Worm (Caenorhabditis elegans): ENCODE measurements around the gene hpo-38.

hpo-38 gene

ce11 chrIII:209695-210091 is 20.5 kb upstream of the hpo-38 start, which contains the start of gene klp-20:
Gene klp-20 (plus strand): TSS chrIII:209992.
- TF ChIP-seq dao-5 (tag; optimal IDR thresholded peaks at IDR 0.05) = no peak
- no peak for TF ChIP-seq W03F9.2 (tag; optimal IDR thresholded peaks at IDR 0.05)
- no peak for TF ChIP-seq him-1 (tag; optimal IDR thresholded peaks at IDR 0.05)

- TF ChIP-seq him-1 (tag; optimal IDR thresholded peaks at IDR 0.05) (no peak), W03F9.2 (tag; optimal IDR thresholded peaks at IDR 0.05) (no peak), dao-5 (tag; optimal IDR thresholded peaks at IDR 0.05) (no peak)
Observed at ce11 chrIII:211387-211786, 18.8 kb upstream of the hpo-38 start.

ce11 chrIII:220368-220767 is 9.9 kb upstream of the hpo-38 start:
- no peak for TF ChIP-seq W03F9.2 (tag; optimal IDR thresholded peaks at IDR 0.05)
- no peak for TF ChIP-seq him-1 (tag; optimal IDR thresholded peaks at IDR 0.05)

ce11 chrIII:222508-222907 is 7.7 kb upstream of the hpo-38 start:
- TF ChIP-seq him-1 (tag; optimal IDR thresholded peaks at IDR 0.05) = no peak
- TF ChIP-seq W03F9.2 (tag; optimal IDR thresholded peaks at IDR 0.05) = no peak
- no peak for TF ChIP-seq dao-5 (tag; optimal IDR thresholded peaks at IDR 0.05)

ce11 chrIII:227033-227432 is 3.2 kb upstream of the hpo-38 start:
- TF ChIP-seq dao-5 (tag; optimal IDR thresholded peaks at IDR 0.05) (no peak), him-1 (tag; optimal IDR thresholded peaks at IDR 0.05) (no peak), W03F9.2 (tag; optimal IDR thresholded peaks at IDR 0.05) (no peak)

ce11 chrIII:235115-235514 is 4.9 kb downstream of the hpo-38 start:
- peak; percentile 5 for TF ChIP-seq him-1 (tag; optimal IDR thresholded peaks at IDR 0.05)
- no peak for TF ChIP-seq dao-5 (tag; optimal IDR thresholded peaks at IDR 0.05)
- TF ChIP-seq W03F9.2 (tag; optimal IDR thresholded peaks at IDR 0.05) = peak; percentile 20

DNA sequence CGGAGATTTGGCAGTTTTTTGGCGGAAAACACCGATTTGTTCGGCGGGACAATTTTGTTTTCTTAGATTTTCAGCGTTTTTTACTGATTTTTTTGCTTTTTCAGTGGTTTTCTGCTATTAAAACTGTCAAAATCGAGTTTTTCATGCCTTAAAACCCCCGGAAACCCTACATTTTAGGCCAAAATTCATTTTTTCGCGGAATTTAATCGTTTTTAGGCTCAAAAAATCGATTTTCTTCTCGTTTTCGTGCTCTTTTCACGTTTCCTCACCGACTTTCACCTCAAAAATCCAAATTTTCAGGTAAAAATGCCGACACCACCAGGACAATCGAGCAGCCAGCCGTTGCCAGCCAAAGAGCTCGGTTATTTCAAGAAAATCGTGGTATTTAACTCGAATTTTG is 5.3 kb downstream of the hpo-38 start, which contains the start of gene hpo-29:
Gene hpo-29, plus strand, starts transcription at position 301 of the 400 bp plus-strand sequence.
- TF ChIP-seq him-1 (tag; optimal IDR thresholded peaks at IDR 0.05) (no peak), W03F9.2 (tag; optimal IDR thresholded peaks at IDR 0.05) (no peak), dao-5 (tag; optimal IDR thresholded peaks at IDR 0.05) (no peak)

DNA sequence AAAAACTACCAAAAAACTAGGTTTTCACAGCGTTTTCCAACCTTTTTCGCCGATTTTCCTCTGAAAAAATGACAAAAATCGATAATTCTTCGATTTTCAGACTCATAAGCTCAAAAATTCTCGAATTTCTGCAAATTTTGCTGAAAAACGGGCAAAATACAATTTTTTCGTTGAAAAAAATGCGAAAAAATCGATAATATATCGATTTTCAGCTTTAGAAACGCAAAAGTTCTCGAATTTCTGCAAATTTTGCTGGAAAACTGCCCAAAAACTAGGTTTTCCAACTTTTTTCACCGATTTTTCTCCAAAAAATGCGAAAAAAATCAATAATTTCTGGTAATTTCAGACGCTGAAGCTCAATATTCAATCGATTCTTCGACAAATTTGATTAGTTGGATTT is 21.2 kb downstream of the hpo-38 start:
- TF ChIP-seq W03F9.2 (tag; optimal IDR thresholded peaks at IDR 0.05) = no peak
- no peak for TF ChIP-seq him-1 (tag; optimal IDR thresholded peaks at IDR 0.05)
- TF ChIP-seq dao-5 (tag; optimal IDR thresholded peaks at IDR 0.05) = no peak

DNA sequence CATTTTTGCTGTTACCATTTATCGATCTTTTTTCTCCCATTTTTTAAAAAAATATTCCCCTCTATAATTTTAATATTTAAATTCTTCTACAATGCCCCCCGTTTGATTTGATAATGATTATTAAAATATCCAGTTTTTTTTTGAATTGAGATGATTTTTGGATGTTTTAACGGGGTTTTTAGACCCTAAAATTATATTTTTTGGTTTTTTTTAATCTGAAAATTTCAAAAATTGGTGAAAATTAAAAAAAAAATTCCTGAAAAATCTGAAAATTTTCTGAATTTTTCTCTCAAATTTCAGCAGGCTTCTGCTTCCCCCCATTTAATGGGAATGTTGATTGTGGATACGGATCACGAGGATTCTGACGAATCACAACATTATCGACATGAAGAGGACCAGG is 24.0 kb downstream of the hpo-38 start, which contains the start of gene Y50D7A.3:
Gene Y50D7A.3, plus strand, starts transcription at position 301 of the 400 bp plus-strand sequence.
- TF ChIP-seq W03F9.2 (tag; optimal IDR thresholded peaks at IDR 0.05) (no peak), him-1 (tag; optimal IDR thresholded peaks at IDR 0.05) (no peak), dao-5 (tag; optimal IDR thresholded peaks at IDR 0.05) (no peak)

DNA sequence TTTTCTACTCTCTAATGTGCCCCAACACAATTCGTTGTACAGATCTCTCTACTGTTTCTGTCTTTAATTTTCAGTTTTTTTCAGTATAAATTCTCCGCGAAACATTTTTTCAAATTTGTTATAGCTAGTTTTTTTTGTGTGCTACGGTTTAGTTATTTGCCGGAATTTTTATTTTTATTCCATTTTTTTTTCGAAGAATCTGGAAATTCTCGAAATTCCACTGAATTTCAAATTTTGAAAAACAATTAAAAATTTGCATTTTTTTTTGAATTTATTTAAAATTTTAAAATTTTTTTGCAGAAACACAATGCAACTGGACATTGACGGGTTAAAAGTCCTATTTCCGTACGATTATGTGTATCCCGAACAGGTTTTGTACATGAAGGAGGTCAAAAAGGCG is 34.6 kb downstream of the hpo-38 start, which contains the start of gene xpd-1:
Gene xpd-1, plus strand, starts transcription at position 301 of the 400 bp plus-strand sequence.
- TF ChIP-seq him-1 (tag; optimal IDR thresholded peaks at IDR 0.05) = no peak
- no peak for TF ChIP-seq dao-5 (tag; optimal IDR thresholded peaks at IDR 0.05)
- no peak for TF ChIP-seq W03F9.2 (tag; optimal IDR thresholded peaks at IDR 0.05)

ce11 chrIII:282506-282905 is 52.3 kb downstream of the hpo-38 start:
- TF ChIP-seq him-1 (tag; optimal IDR thresholded peaks at IDR 0.05) (no peak), dao-5 (tag; optimal IDR thresholded peaks at IDR 0.05) (no peak), W03F9.2 (tag; optimal IDR thresholded peaks at IDR 0.05) (no peak)

ce11 chrIII:283817-284216 is 53.6 kb downstream of the hpo-38 start, which contains the start of gene taco-1:
Gene taco-1 (plus strand): TSS chrIII:284117.
- no peak for TF ChIP-seq W03F9.2 (tag; optimal IDR thresholded peaks at IDR 0.05)
- TF ChIP-seq dao-5 (tag; optimal IDR thresholded peaks at IDR 0.05) = no peak
- TF ChIP-seq him-1 (tag; optimal IDR thresholded peaks at IDR 0.05) = no peak

Measured in whole organism, L4/young adult.